Worm (Caenorhabditis elegans): ENCODE results near the gene R12H7.4.
A peak's percentile ranks its signal among the peaks of the same experiment; 100 is the strongest.

Gene R12H7.4

ce11 chrX:13264550-13264949, 47.6 kb downstream of the R12H7.4 start (continued):
- TF ChIP-seq Y53F4B.3 (GFP tag; IDR thresholded peaks at IDR 0.05) = no peak
- TF ChIP-seq T26A5.8 (tag; optimal IDR thresholded peaks at IDR 0.05) = peak; percentile 50
- peak; percentile 84 for TF ChIP-seq nhr-90 (tag; optimal IDR thresholded peaks at IDR 0.05)
- TF ChIP-seq hrde-1 (tag; optimal IDR thresholded peaks at IDR 0.05; ENCODE audit: borderline replicate concordance) = peak; percentile 61
- TF ChIP-seq ztf-18 (tag; optimal IDR thresholded peaks at IDR 0.05) = peak; percentile 60

- no peak for TF ChIP-seq hmg-1.2 (GFP tag; IDR thresholded peaks at IDR 0.05)
Measured at ce11 chrX:13267230-13267629, 50.3 kb downstream of the R12H7.4 start, which contains the start of gene cyp-14A1. Gene cyp-14A1, minus strand, starts transcription at chrX:13267355.

Data from whole organism, young adult.